Fruit fly (Drosophila melanogaster) whole organism, pupa: ENCODE data around the gene Nepl11.

Source experiments
- CG10348 ChIP-seq: fragments of 200-800 bp; sonication (Bioruptor generic); IDR thresholded peaks from 2 replicates; pipeline ENCODE4 v1.3.6; 2022; ENCODE audit warnings: missing biosample characterization, missing genetic modification characterization
- CG12605 ChIP-seq: fragments of 200-800 bp; sonication (Bioruptor generic); IDR thresholded peaks from 2 replicates; pipeline ENCODE4 v1.3.6; 2022; ENCODE audit warnings: missing biosample characterization, missing genetic modification characterization
- CG13204 ChIP-seq: fragments of 200-800 bp; sonication (Bioruptor generic); optimal IDR thresholded peaks from 2 replicates; lab custom pipeline; 2018; ENCODE audit warnings: missing biosample characterization, mild to moderate bottlenecking, missing genetic modification characterization, moderate library complexity
- CG14655 ChIP-seq: fragments of 200-800 bp; sonication (Bioruptor generic); optimal IDR thresholded peaks from 3 replicates; lab custom pipeline; 2017; ENCODE audit warnings: mild to moderate bottlenecking, missing biosample characterization, missing genetic modification reagents, missing genetic modification characterization
- CG15710 ChIP-seq: fragments of 200-800 bp; sonication (Bioruptor generic); optimal IDR thresholded peaks from 2 replicates; lab custom pipeline; 2018; ENCODE audit warnings: missing biosample characterization, mild to moderate bottlenecking, missing genetic modification characterization, moderate library complexity
- CG17806 ChIP-seq: fragments of 200-800 bp; sonication (Bioruptor generic); optimal IDR thresholded peaks from 2 replicates; lab custom pipeline; 2018; ENCODE audit warnings: missing biosample characterization, mild to moderate bottlenecking, missing genetic modification characterization, moderate library complexity
- CG32121 ChIP-seq: fragments of 200-800 bp; sonication (Bioruptor generic); IDR thresholded peaks from 2 replicates; pipeline ENCODE4 v1.3.6; 2022; ENCODE audit warnings: missing biosample characterization, missing genetic modification characterization
- CG34367 ChIP-seq: fragments of 200-800 bp; sonication (Bioruptor generic); optimal IDR thresholded peaks from 2 replicates; lab custom pipeline; 2018; ENCODE audit warnings: missing biosample characterization, mild to moderate bottlenecking, missing genetic modification characterization
- CG4496 ChIP-seq: fragments of 200-800 bp; sonication (Bioruptor generic); IDR thresholded peaks from 3 replicates; pipeline ENCODE4 v1.3.6; 2022; ENCODE audit warnings: missing biosample characterization, missing genetic modification characterization
- CG8159 ChIP-seq: fragments of 200-800 bp; sonication (Bioruptor generic); optimal IDR thresholded peaks from 3 replicates; lab custom pipeline; 2018; ENCODE audit warnings: missing biosample characterization, mild to moderate bottlenecking, missing genetic modification characterization, moderate library complexity
- CG8301 ChIP-seq: fragments of 200-800 bp; sonication (Bioruptor generic); optimal IDR thresholded peaks from 2 replicates; lab custom pipeline; 2018; ENCODE audit warnings: missing biosample characterization, mild to moderate bottlenecking, missing genetic modification characterization
- CG9948 ChIP-seq: fragments of 200-800 bp; sonication (Bioruptor generic); optimal IDR thresholded peaks from 2 replicates; lab custom pipeline; 2018; ENCODE audit warnings: missing biosample characterization, mild to moderate bottlenecking, missing genetic modification characterization, moderate library complexity
- D1 ChIP-seq: fragments of 200-800 bp; sonication (Bioruptor generic); optimal IDR thresholded peaks from 2 replicates; lab custom pipeline; 2018; ENCODE audit warnings: missing biosample characterization, mild to moderate bottlenecking, missing genetic modification characterization, moderate library complexity
- EcR ChIP-seq: fragments of 200-800 bp; sonication (Bioruptor generic); optimal IDR thresholded peaks from 3 replicates; lab custom pipeline; 2019; ENCODE audit warnings: missing biosample characterization, missing genetic modification characterization, mild to moderate bottlenecking, moderate library complexity, missing genetic modification reagents
- Ets98B ChIP-seq: fragments of 200-800 bp; sonication (Bioruptor generic); IDR thresholded peaks from 2 replicates; pipeline ENCODE4 v1.3.6; 2022; ENCODE audit warnings: missing biosample characterization, missing genetic modification characterization
- Pif1A ChIP-seq: fragments of 200-800 bp; sonication (Bioruptor generic); optimal IDR thresholded peaks from 3 replicates; lab custom pipeline; 2016; ENCODE audit warnings: missing biosample characterization, missing genetic modification characterization
- Pif1B ChIP-seq: fragments of 200-800 bp; sonication (Bioruptor generic); optimal IDR thresholded peaks from 3 replicates; lab custom pipeline; 2016; ENCODE audit warnings: missing biosample characterization, missing genetic modification characterization
- Snoo ChIP-seq: fragments of 200-800 bp; sonication (Bioruptor generic); optimal IDR thresholded peaks from 3 replicates; lab custom pipeline; 2017; ENCODE audit warnings: missing biosample characterization, mild to moderate bottlenecking, missing genetic modification characterization, inconsistent platforms
- fd96Ca ChIP-seq: fragments of 200-800 bp; sonication (Bioruptor generic); IDR thresholded peaks from 3 replicates; pipeline ENCODE4 v1.3.6; 2022; ENCODE audit warnings: missing biosample characterization, missing genetic modification characterization
- gl ChIP-seq: fragments of 200-800 bp; sonication (Bioruptor generic); optimal IDR thresholded peaks from 2 replicates; lab custom pipeline; 2018; ENCODE audit warnings: missing biosample characterization, mild to moderate bottlenecking, missing genetic modification characterization
- rn ChIP-seq: fragments of 200-800 bp; sonication (Bioruptor generic); IDR thresholded peaks from 2 replicates; pipeline ENCODE4 v1.3.6; 2022; ENCODE audit warnings: missing biosample characterization, missing genetic modification characterization

Gene Nepl11

DNA sequence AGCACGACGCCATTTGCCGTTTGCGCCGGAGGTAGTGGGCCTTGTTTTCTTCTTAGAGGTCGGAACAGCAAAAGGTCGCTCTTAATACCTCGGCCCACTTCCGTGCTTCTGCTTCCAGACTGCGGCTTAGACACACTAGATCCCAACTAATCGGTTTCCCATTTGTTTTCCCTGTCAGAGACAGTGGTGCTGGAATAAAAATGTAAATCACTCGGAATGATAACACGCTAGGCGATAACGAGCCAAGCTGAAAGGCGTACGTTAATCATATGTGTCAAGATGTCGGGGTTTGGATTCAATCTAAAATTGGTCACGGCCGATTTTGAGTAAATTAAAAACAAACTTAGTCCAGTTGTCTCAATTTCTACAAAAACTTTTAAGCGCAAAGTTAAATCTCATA, at the start of gene Nepl11:
Gene Nepl11, minus strand, starts transcription at position 152 of the 400 bp plus-strand sequence.
- no peak for TF ChIP-seq CG15710
- TF ChIP-seq CG8159 (tag; lab: Kevin White, UChicago) = no peak
- no peak for TF ChIP-seq D1 (tag; lab: Kevin White, UChicago)
- TF ChIP-seq rn (GFP tag; lab: Robert Waterston, UW) = no peak
- TF ChIP-seq EcR (GFP tag; lab: Kevin White, UChicago) = no peak
- no peak for TF ChIP-seq CG14655 (GFP tag; lab: Kevin White, UChicago)
- TF ChIP-seq Snoo (tag; lab: Kevin White, UChicago) = no peak
- no peak for TF ChIP-seq CG17806
- TF ChIP-seq CG4496 (GFP tag; lab: Robert Waterston, UW) = no peak
- no peak for TF ChIP-seq fd96Ca (GFP tag; lab: Robert Waterston, UW)
- no peak for TF ChIP-seq CG12605 (GFP tag; lab: Robert Waterston, UW)
- TF ChIP-seq CG8301 (tag; lab: Kevin White, UChicago) = no peak
- TF ChIP-seq CG9948 (tag; lab: Kevin White, UChicago) = no peak
- TF ChIP-seq Ets98B (GFP tag; lab: Robert Waterston, UW) = no peak
- TF ChIP-seq CG34367 (tag; lab: Kevin White, UChicago) = no peak
- TF ChIP-seq Pif1A = no peak
- TF ChIP-seq CG13204 (GFP tag; lab: Kevin White, UChicago) = no peak
- TF ChIP-seq CG10348 (GFP tag; lab: Robert Waterston, UW) = no peak
- TF ChIP-seq Pif1B (GFP tag; lab: Kevin White, UChicago) = no peak

- no peak for TF ChIP-seq fd96Ca (GFP tag; lab: Robert Waterston, UW)
These were observed 46.5 kb upstream of the Nepl11 start for dm6 chr3R:4341177-4341576.

dm6 chr3R:4340174-4340573, 45.5 kb upstream of the Nepl11 start:
- TF ChIP-seq CG14655 (GFP tag; lab: Kevin White, UChicago) (no peak), D1 (tag; lab: Kevin White, UChicago) (no peak), CG8159 (tag; lab: Kevin White, UChicago) (no peak), CG10348 (GFP tag; lab: Robert Waterston, UW) (no peak), fd96Ca (GFP tag; lab: Robert Waterston, UW) (no peak), CG8301 (tag; lab: Kevin White, UChicago) (no peak), Snoo (tag; lab: Kevin White, UChicago) (no peak), Ets98B (GFP tag; lab: Robert Waterston, UW) (no peak), CG32121 (GFP tag; lab: Robert Waterston, UW) (no peak), CG12605 (GFP tag; lab: Robert Waterston, UW) (no peak), gl (tag; lab: Kevin White, UChicago) (no peak)
- TF ChIP-seq, all 21 proteins: peak for 0

DNA sequence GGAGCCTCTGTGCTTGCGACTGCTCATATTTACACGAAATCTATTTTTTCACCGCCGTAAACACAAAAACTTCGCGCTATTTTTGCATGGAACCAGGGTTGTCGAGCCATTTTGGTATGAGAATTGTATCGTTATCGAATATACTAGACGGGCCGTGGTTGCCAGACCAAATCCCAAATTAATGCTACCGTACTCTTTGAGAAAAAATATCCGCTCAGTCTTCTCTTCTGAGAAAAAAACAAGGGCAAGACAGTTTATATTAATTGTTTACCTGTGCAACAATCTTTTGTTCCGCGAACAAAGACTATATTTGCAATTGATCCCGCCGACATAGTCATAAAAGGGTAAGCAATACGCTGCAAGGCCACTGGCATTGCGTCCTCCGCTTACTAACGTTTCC, 42.9 kb upstream of the Nepl11 start, which contains the start of the genes Skp2 and CG1103:
Gene Skp2, minus strand, starts transcription at position 95 of the 400 bp plus-strand sequence.
Gene CG1103, plus strand, starts transcription at position 176 of the 400 bp plus-strand sequence.
- no peak for TF ChIP-seq CG34367 (tag; lab: Kevin White, UChicago)
- no peak for TF ChIP-seq Pif1A
- TF ChIP-seq EcR (GFP tag; lab: Kevin White, UChicago) = peak; percentile 55
- no peak for TF ChIP-seq fd96Ca (GFP tag; lab: Robert Waterston, UW)
- TF ChIP-seq CG10348 (GFP tag; lab: Robert Waterston, UW) = no peak
- no peak for TF ChIP-seq gl (tag; lab: Kevin White, UChicago)
- TF ChIP-seq Ets98B (GFP tag; lab: Robert Waterston, UW) = no peak
- TF ChIP-seq CG13204 (GFP tag; lab: Kevin White, UChicago) = no peak
- peak; percentile 3 for TF ChIP-seq Snoo (tag; lab: Kevin White, UChicago)
- TF ChIP-seq CG32121 (GFP tag; lab: Robert Waterston, UW) = no peak
- TF ChIP-seq, all 21 proteins: peak for 2

DNA sequence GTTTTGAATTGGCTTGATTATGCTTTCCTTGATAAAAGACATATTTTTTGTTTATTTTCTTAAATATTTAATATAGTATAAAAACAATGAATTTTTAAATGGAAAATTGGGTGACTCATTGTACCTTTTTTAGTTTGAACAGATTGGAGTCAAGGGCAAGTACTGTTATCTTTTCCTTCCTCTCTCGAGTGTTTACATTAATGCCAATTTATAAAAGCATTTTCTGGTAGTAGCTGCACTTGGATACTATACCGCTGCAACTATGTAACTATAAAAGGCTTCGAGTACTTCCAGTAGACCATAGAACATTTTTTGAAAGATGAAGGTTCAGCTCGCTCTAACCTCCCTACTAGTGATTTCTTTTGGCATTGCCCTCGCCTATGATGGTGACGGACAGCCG, 40.2 kb upstream of the Nepl11 start, which contains the start of gene CG14645:
Gene CG14645, plus strand, starts transcription at position 301 of the 400 bp plus-strand sequence.
- TF ChIP-seq Pif1B (GFP tag; lab: Kevin White, UChicago) (no peak), Pif1A (no peak), D1 (tag; lab: Kevin White, UChicago) (no peak), CG34367 (tag; lab: Kevin White, UChicago) (no peak), CG10348 (GFP tag; lab: Robert Waterston, UW) (no peak), CG14655 (GFP tag; lab: Kevin White, UChicago) (no peak), CG32121 (GFP tag; lab: Robert Waterston, UW) (no peak), Snoo (tag; lab: Kevin White, UChicago) (no peak), CG12605 (GFP tag; lab: Robert Waterston, UW) (no peak), CG8159 (tag; lab: Kevin White, UChicago) (no peak), CG9948 (tag; lab: Kevin White, UChicago) (no peak), Ets98B (GFP tag; lab: Robert Waterston, UW) (no peak), CG15710 (no peak), CG4496 (GFP tag; lab: Robert Waterston, UW) (no peak), fd96Ca (GFP tag; lab: Robert Waterston, UW) (no peak), CG13204 (GFP tag; lab: Kevin White, UChicago) (no peak), CG8301 (tag; lab: Kevin White, UChicago) (no peak), rn (GFP tag; lab: Robert Waterston, UW) (no peak)

DNA sequence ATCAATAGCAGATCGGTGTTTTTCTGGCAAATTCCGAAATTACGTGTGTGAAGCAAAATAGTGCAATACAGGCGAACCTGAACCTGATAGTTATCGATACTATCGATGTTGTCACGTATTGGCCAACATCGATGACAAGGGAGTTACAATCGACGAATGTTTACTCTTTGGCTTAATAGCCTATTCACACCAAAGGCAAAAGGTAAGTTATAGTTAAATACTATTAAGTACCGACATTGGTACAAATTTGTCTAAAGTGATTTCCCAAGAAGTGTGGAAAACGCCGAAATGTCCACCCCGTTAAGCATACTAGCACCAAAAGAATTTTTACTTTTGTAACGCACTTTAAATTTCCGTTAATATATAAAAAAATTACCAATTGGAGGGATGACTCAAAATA, 39.3 kb upstream of the Nepl11 start, which contains the start of gene CG9776:
Gene CG9776, minus strand, starts transcription at position 108 of the 400 bp plus-strand sequence.
- TF ChIP-seq CG9948 (tag; lab: Kevin White, UChicago) (no peak), Snoo (tag; lab: Kevin White, UChicago) (peak; percentile 50), Ets98B (GFP tag; lab: Robert Waterston, UW) (no peak), CG10348 (GFP tag; lab: Robert Waterston, UW) (no peak), CG34367 (tag; lab: Kevin White, UChicago) (peak; percentile 13), CG32121 (GFP tag; lab: Robert Waterston, UW) (peak; percentile 42), CG4496 (GFP tag; lab: Robert Waterston, UW) (peak; percentile 65), gl (tag; lab: Kevin White, UChicago) (no peak)
